Fruit fly (Drosophila melanogaster): Measurements from ENCODE around the gene Pak3.

DNA sequence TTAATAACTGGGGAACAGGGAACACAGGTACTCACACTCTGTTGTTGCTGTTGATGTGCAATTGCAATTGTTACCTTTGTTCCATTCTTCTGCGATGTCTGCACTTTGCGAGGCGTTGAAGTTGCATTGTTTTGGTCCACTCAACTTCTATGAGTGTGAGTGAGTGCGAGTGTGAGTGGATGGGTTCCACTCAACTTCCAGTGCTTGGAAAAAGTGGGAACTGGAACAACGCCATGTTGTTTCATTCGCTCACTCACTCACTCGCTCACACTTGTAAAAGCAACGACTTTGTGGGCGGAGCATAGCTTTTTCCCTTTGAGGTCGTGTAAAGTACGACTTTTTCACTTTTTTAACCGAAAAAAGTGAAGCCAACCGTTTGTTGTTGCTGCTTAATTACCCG is 39.9 kb downstream of the Pak3 start:
- no peak for TF ChIP-seq pan (optimal IDR thresholded peaks at IDR 0.05)
- TF ChIP-seq psq (optimal IDR thresholded peaks at IDR 0.05), result no peak
- TF ChIP-seq Dll (optimal IDR thresholded peaks at IDR 0.05), result no peak
- no peak for TF ChIP-seq EcR (GFP tag; optimal IDR thresholded peaks at IDR 0.05)

Data from whole organism.